Fruit fly (Drosophila melanogaster) whole organism: ENCODE data around the gene Cnep1r2.

ENCODE experiments used
- CG8478 ChIP-seq: fragments of >200 bp; optimal IDR thresholded peaks from 2 replicates; lab custom pipeline; 2018; ENCODE audit warnings: inconsistent platforms
- Dll ChIP-seq: fragments of >200 bp; optimal IDR thresholded peaks from 2 replicates; lab custom pipeline; 2017
- EcR ChIP-seq, 2 experiments: fragments of >200 bp; optimal IDR thresholded peaks; 2 replicates each; lab custom pipeline; 2017; ENCODE audit warnings: missing biosample characterization in 2 of 2, missing genetic modification characterization in 2 of 2, missing genetic modification reagents in 2 of 2
- pan ChIP-seq: fragments of >200 bp; optimal IDR thresholded peaks from 2 replicates; lab custom pipeline; 2017
- psq ChIP-seq: fragments of >200 bp; optimal IDR thresholded peaks from 2 replicates; lab custom pipeline; 2017
- usp ChIP-seq: fragments of >200 bp; optimal IDR thresholded peaks from 2 replicates; lab custom pipeline; 2017; ENCODE audit warnings: missing biosample characterization, missing genetic modification characterization, mixed read lengths

DNA sequence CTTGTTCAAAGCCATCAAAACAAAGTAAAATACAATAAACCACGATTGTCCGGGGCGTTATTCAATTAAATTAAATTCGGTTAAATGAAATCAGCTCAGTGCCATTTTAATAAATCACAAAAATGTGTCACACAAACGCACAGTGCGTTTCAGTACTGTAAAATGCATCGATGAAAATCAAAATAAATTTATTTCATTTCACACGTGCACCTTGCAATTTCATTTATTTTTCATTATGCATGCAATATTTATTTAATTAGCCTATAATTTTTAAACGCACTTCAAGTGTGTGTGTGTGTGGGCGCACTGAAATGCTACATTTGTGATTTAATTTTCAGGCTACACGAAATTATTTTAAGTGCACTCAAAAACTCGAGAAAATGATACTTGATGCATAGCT lies 16.5 kb downstream of the Cnep1r2 start:
- TF ChIP-seq Dll = no peak
- no peak for TF ChIP-seq pan (lab: Kevin White, UChicago)
- no peak for TF ChIP-seq CG8478 (lab: Kevin White, UChicago)
- no peak for TF ChIP-seq usp (GFP tag; lab: Kevin White, UChicago)
- no peak for TF ChIP-seq EcR (GFP tag; optimal IDR thresholded peaks at IDR 0.05; lab: Kevin White, UChicago)
- no peak for TF ChIP-seq psq (lab: Kevin White, UChicago)
